Worm (Caenorhabditis elegans) whole organism, late embryonic: ENCODE results near the gene W09H1.1.

Source experiments
- ama-1 ChIP-seq: fragments of 150-350 bp; optimal IDR thresholded peaks from 2 replicates; lab custom pipeline; 2014
- ceh-19 ChIP-seq: fragments of 200-800 bp; sonication (Bioruptor generic); optimal IDR thresholded peaks from 2 replicates; lab custom pipeline; 2018; ENCODE audit warnings: mild to moderate bottlenecking, missing genetic modification characterization, missing compliant biosample characterization
- ceh-22 ChIP-seq: sonication (generic microtip); optimal IDR thresholded peaks from 2 replicates; lab custom pipeline; 2017; ENCODE audit warnings: missing biosample characterization, missing genetic modification characterization
- elt-4 ChIP-seq: sonication (generic microtip); optimal IDR thresholded peaks from 2 replicates; lab custom pipeline; 2016; ENCODE audit warnings: missing genetic modification characterization, missing compliant biosample characterization
- fkh-10 ChIP-seq: fragments of 150-350 bp; optimal IDR thresholded peaks from 2 replicates; lab custom pipeline; 2014; ENCODE audit warnings: missing biosample characterization, missing genetic modification reagents, missing genetic modification characterization
- fkh-6 ChIP-seq: sonication (generic microtip); optimal IDR thresholded peaks from 2 replicates; lab custom pipeline; 2016; ENCODE audit warnings: missing genetic modification characterization, missing compliant biosample characterization
- nhr-11 ChIP-seq: fragments of 150-350 bp; optimal IDR thresholded peaks from 2 replicates; lab custom pipeline; 2014; ENCODE audit warnings: missing biosample characterization, missing genetic modification characterization
- ref-2 ChIP-seq: sonication (generic microtip); optimal IDR thresholded peaks from 2 replicates; lab custom pipeline; 2016; ENCODE audit warnings: missing genetic modification characterization, missing compliant biosample characterization
- unc-42 ChIP-seq: sonication (generic microtip); optimal IDR thresholded peaks from 2 replicates; lab custom pipeline; 2016; ENCODE audit warnings: missing genotype, missing genetic modification characterization, missing compliant biosample characterization
- ztf-16 ChIP-seq: sonication (generic microtip); optimal IDR thresholded peaks from 2 replicates; lab custom pipeline; 2017; ENCODE audit warnings: missing genetic modification characterization, missing compliant biosample characterization

- TF ChIP-seq ref-2 (tag; lab: Kevin White, UChicago) (no peak), fkh-10 (GFP tag; lab: Kevin White, UChicago) (no peak), unc-42 (no peak), nhr-11 (tag; lab: Kevin White, UChicago) (no peak), ceh-22 (tag; lab: Kevin White, UChicago) (no peak), fkh-6 (tag; lab: Kevin White, UChicago) (no peak), ztf-16 (tag; lab: Kevin White, UChicago) (no peak), elt-4 (tag; lab: Kevin White, UChicago) (no peak), ama-1 (lab: Kevin White, UChicago) (no peak), ceh-19 (GFP tag; lab: Kevin White, UChicago) (no peak)
These were observed 31.4 kb downstream of the W09H1.1 start for ce11 chrII:13149965-13150364.
